Fruit fly (Drosophila melanogaster): ENCODE results near the gene CG31643.
A peak's percentile ranks its signal among the peaks of the same experiment; 100 is the strongest.

The CG31643 gene

DNA sequence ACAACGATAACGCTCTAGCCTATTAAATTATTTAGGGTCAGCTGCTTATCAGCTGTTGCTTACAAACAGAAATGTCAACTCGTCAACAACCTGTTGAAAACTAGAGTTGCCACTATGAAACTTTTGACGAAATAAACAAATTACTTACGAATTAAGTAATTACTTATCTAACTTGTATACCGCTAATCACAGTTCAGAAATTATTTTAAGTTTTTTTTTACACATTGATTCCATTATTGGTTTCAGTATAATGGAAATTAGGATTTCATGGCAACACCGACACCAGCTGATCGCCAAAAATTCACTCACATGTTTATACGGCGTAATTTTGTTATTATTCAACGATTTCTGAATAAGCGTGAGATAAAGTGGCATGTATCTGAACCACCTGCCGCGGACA lies at the start of gene CG31643, which contains the start of gene CG9117:
TSS of gene CG31643 (plus strand) at position 288 of the 400 bp plus-strand sequence.
TSS of gene CG9117 (minus strand) at position 73 of the 400 bp plus-strand sequence.
- TF ChIP-seq usp (GFP tag; optimal IDR thresholded peaks at IDR 0.05), result no peak
- TF ChIP-seq psq (optimal IDR thresholded peaks at IDR 0.05), result no peak
- no peak for TF ChIP-seq pan (optimal IDR thresholded peaks at IDR 0.05)
- TF ChIP-seq CG8478 (optimal IDR thresholded peaks at IDR 0.05), result no peak
- no peak for TF ChIP-seq EcR (GFP tag; optimal IDR thresholded peaks at IDR 0.05)
- TF ChIP-seq Dll (optimal IDR thresholded peaks at IDR 0.05), result no peak

- TF ChIP-seq usp (GFP tag; optimal IDR thresholded peaks at IDR 0.05), result no peak
Observed at dm6 chr2L:5990447-5990846, 47.5 kb upstream of the CG31643 start.

DNA sequence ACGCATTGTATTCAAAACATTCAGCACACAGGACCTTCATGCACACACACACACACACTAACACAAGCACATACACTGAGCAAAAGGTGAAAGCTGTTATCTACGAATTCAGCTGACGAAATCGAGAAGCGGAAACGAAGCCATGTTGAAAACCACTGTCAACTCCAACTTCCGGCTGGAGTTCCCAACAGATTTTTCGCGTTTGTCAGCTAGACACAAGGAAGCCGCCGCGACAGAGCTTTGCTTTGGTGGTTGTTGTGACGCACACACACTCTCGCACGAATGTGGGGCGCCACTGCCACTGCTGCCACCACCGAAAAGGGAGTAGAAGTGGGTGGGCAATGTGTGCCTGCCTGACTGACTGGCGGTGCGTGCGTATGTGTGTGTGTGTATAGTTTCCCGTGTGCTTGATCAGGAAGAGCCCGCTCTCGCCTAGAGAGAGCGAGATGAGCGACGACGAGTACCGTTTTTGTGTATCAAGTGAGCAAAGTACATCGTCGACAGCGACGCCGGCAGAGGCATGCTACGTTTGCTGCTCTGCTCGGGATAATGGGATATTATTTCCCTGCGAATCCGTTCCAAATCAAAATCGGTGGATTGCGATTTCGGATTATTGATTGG lies 40.2 kb upstream of the CG31643 start:
- TF ChIP-seq psq (optimal IDR thresholded peaks at IDR 0.05), result no peak
- TF ChIP-seq usp (GFP tag; optimal IDR thresholded peaks at IDR 0.05), result no peak
- TF ChIP-seq EcR (GFP tag; optimal IDR thresholded peaks at IDR 0.05), result no peak
- no peak for TF ChIP-seq CG8478 (optimal IDR thresholded peaks at IDR 0.05)
- peak; percentile 62 for TF ChIP-seq Dll (optimal IDR thresholded peaks at IDR 0.05)
- TF ChIP-seq pan (optimal IDR thresholded peaks at IDR 0.05), result no peak

- no peak for TF ChIP-seq psq (optimal IDR thresholded peaks at IDR 0.05)
- TF ChIP-seq Dll (optimal IDR thresholded peaks at IDR 0.05), result no peak
- TF ChIP-seq usp (GFP tag; optimal IDR thresholded peaks at IDR 0.05), result no peak
- TF ChIP-seq pan (optimal IDR thresholded peaks at IDR 0.05), result no peak
- TF ChIP-seq CG8478 (optimal IDR thresholded peaks at IDR 0.05), result no peak
- TF ChIP-seq EcR (GFP tag; optimal IDR thresholded peaks at IDR 0.05), result no peak
Observed at dm6 chr2L:5998383-5998782, 39.5 kb upstream of the CG31643 start.

DNA sequence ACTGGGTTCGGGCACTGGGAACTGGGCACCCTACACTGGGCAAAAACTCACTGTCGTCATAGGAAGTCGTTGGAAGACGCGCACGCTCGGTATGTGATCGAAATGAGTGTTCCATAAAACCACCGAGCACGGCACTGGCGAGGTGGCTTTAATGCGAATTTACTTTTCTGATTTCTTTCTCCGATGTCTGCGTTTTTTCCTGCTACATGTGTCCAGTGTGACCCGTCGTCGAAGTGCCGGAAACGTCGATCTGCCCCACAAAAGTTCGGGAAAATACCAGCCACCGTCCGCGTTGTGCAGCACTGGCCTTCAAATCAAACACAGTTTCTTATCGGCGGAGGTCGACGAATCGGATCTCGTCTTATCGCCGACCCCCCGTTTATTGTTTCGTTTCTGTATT lies 38.7 kb upstream of the CG31643 start, which contains the start of gene Kdm5:
TSS of gene Kdm5 (minus strand) at position 255 of the 400 bp plus-strand sequence.
- no peak for TF ChIP-seq pan (optimal IDR thresholded peaks at IDR 0.05)
- no peak for TF ChIP-seq EcR (GFP tag; optimal IDR thresholded peaks at IDR 0.05)
- no peak for TF ChIP-seq CG8478 (optimal IDR thresholded peaks at IDR 0.05)

DNA sequence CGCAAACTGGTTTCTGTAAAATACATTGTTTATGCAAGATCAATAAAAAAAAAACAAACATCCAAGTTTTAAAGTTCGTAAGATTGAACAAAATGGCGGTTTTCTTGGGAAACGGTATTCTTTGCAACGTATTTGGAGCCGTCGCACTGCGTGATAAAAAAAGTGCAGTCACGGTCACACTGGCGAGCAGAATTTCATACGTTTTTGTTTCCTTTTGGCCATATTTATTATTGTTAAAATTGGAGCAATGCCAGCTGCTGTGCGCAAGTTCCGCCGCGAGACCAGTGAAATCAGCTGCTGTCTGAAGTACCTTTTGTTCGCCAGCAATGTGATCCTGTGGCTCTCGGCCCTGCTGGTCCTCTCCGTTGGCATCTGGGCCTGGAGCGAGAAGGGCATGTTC lies 37.9 kb upstream of the CG31643 start, which contains the start of gene Tsp26A:
TSS of gene Tsp26A (plus strand) at position 164 of the 400 bp plus-strand sequence.
- no peak for TF ChIP-seq pan (optimal IDR thresholded peaks at IDR 0.05)
- no peak for TF ChIP-seq psq (optimal IDR thresholded peaks at IDR 0.05)
- no peak for TF ChIP-seq EcR (GFP tag; optimal IDR thresholded peaks at IDR 0.05)
- TF ChIP-seq Dll (optimal IDR thresholded peaks at IDR 0.05), result no peak
- TF ChIP-seq usp (GFP tag; optimal IDR thresholded peaks at IDR 0.05), result no peak
- TF ChIP-seq CG8478 (optimal IDR thresholded peaks at IDR 0.05), result no peak

- TF ChIP-seq CG8478 (optimal IDR thresholded peaks at IDR 0.05) (no peak), EcR (GFP tag; optimal IDR thresholded peaks at IDR 0.05) (no peak), pan (optimal IDR thresholded peaks at IDR 0.05) (no peak), psq (optimal IDR thresholded peaks at IDR 0.05) (no peak), Dll (optimal IDR thresholded peaks at IDR 0.05) (no peak)
Observed at dm6 chr2L:6006508-6007232, 31.2 kb upstream of the CG31643 start, which contains the start of gene Gal. Gene Gal, minus strand, starts transcription at chr2L:6006827.

DNA sequence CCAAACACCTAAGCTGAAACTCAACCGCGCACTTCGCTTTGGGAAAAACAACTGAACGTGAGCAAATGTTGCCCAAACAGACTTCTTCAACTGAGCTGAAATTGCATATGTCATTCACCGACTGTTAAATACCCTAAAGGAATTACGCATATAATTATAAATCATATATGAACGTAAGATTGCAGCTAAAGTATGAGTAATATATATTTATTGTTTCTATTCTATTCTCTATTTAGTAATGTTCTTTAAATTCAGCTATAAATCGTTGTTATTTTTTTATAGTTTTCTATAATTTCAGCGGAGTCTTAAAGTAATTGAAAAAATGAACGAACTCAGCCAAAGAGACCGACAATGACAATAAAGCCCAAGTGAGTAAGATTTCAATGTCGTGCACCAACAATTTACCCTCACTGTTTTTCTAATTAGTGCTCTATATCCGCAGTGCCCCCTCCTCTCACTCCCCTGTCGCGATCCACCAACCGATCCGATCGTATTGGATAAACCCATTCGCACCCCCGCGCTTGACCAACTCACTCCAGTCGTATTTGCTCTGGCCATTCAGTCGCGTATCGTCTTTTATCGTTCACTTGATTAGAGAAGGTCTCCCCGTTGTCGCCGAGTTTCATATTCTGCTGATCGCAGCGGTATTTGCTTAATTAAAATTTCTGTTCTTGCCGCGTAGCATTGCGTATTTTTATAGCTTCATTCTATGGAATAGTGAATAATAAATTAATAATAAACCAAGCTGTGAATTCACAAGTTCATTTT lies 25.4 kb upstream of the CG31643 start, which contains the start of gene CG9098:
TSS of gene CG9098 (minus strand) at position 36 of the 768 bp plus-strand sequence.
- TF ChIP-seq psq (optimal IDR thresholded peaks at IDR 0.05) (no peak), EcR (GFP tag; optimal IDR thresholded peaks at IDR 0.05) (no peak), CG8478 (optimal IDR thresholded peaks at IDR 0.05) (no peak), Dll (optimal IDR thresholded peaks at IDR 0.05) (no peak), usp (GFP tag; optimal IDR thresholded peaks at IDR 0.05) (no peak), pan (optimal IDR thresholded peaks at IDR 0.05) (no peak)

- TF ChIP-seq pan (optimal IDR thresholded peaks at IDR 0.05) (no peak), psq (optimal IDR thresholded peaks at IDR 0.05) (no peak), Dll (optimal IDR thresholded peaks at IDR 0.05) (no peak)
Observed at dm6 chr2L:6013071-6013417, 24.9 kb upstream of the CG31643 start.

DNA sequence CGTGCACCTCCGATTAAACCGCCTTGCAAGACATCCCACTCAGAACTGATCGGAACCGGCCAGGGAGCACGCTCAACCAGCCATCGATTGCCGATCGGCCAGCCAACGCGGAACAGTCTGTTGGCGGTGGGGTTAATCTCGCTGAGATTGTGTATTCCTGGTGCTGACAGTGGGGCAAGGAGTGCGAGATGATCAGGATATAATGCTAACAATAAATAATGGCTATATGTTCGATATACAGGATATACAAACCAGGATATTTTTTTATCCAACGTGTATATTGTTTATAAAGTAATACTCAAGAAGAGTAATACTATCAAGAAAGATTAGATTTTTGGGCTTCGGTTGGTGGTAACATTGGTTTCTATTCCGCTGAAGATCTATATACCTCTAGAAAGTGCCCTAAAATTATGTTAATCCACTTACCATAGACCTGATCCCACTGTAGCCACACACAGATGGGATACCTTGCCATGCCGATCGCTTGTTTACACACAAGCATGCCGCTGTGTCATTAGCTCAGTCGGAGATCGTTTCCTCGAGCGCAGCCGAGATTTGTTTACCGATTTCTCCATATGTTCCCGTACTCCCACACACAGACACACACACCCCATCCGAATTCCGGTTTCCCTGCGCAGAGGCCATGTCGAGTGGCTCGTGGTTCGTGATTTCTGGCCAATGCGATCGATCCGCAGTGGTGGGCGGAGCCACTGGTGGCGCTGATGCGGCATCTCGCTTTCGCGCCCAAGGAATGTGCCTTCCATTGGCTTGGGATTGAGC lies 18.4 kb upstream of the CG31643 start, which contains the start of gene H2.0:
TSS of gene H2.0 (minus strand) at position 51 of the 780 bp plus-strand sequence.
- TF ChIP-seq usp (GFP tag; optimal IDR thresholded peaks at IDR 0.05), result no peak
- no peak for TF ChIP-seq Dll (optimal IDR thresholded peaks at IDR 0.05)
- TF ChIP-seq pan (optimal IDR thresholded peaks at IDR 0.05), result no peak
- no peak for TF ChIP-seq EcR (GFP tag; optimal IDR thresholded peaks at IDR 0.05)
- TF ChIP-seq psq (optimal IDR thresholded peaks at IDR 0.05), result no peak
- no peak for TF ChIP-seq CG8478 (optimal IDR thresholded peaks at IDR 0.05)

DNA sequence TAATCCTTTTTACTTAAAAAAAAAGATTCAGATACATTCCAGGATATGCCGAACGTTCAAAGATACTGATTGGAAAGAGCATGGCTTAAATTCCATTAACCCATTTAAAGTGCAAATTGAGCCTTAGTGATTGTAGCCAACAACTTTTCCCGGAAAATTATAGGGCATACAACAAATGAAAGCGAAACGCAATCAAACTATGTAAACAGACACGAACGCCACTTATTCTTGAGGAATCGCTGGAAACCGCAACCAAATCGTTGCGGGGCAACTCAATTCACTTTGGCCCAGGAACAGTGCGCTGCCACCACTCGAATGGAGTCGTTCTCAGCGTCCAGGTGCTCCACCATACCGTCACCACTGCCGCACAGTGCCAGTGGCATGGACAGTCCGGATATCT lies 17.4 kb upstream of the CG31643 start, which contains the start of gene CG13996:
TSS of gene CG13996 (plus strand) at position 301 of the 400 bp plus-strand sequence.
- TF ChIP-seq Dll (optimal IDR thresholded peaks at IDR 0.05) (no peak), usp (GFP tag; optimal IDR thresholded peaks at IDR 0.05) (no peak), EcR (GFP tag; optimal IDR thresholded peaks at IDR 0.05) (no peak), pan (optimal IDR thresholded peaks at IDR 0.05) (no peak), psq (optimal IDR thresholded peaks at IDR 0.05) (no peak), CG8478 (optimal IDR thresholded peaks at IDR 0.05) (no peak)
